Fruit fly (Drosophila melanogaster) whole organism, embryonic: ENCODE data around the gene CG9782.

Source experiments
- Bgb ChIP-seq: fragments of 200-800 bp; sonication (Bioruptor generic); IDR thresholded peaks from 2 replicates; pipeline ENCODE4 v1.3.6; 2022; ENCODE audit warnings: missing biosample characterization, missing genetic modification characterization; ENCODE audit not compliant: partially characterized antibody
- CG12071 ChIP-seq: fragments of 200-800 bp; sonication (Bioruptor generic); optimal IDR thresholded peaks from 3 replicates; lab custom pipeline; 2018; ENCODE audit warnings: missing biosample characterization, mild to moderate bottlenecking, missing genetic modification characterization
- CG15269 ChIP-seq: fragments of 200-800 bp; sonication (Bioruptor generic); optimal IDR thresholded peaks from 2 replicates; lab custom pipeline; 2018; ENCODE audit warnings: missing biosample characterization, mild to moderate bottlenecking, missing genetic modification characterization, moderate library complexity
- CG15479 ChIP-seq: fragments of 200-800 bp; sonication (Bioruptor generic); optimal IDR thresholded peaks from 3 replicates; lab custom pipeline; 2019; ENCODE audit warnings: missing biosample characterization, mild to moderate bottlenecking, missing genetic modification characterization, moderate library complexity
- CG16779 ChIP-seq: fragments of 200-800 bp; sonication (Bioruptor generic); IDR thresholded peaks from 2 replicates; pipeline ENCODE4 v1.3.6; 2022; ENCODE audit warnings: missing biosample characterization, missing genetic modification characterization
- CG17802 ChIP-seq: fragments of 200-800 bp; sonication (Bioruptor generic); optimal IDR thresholded peaks from 2 replicates; lab custom pipeline; 2018; ENCODE audit warnings: missing biosample characterization, mild to moderate bottlenecking, missing genetic modification characterization, moderate library complexity
- CG18262 ChIP-seq: fragments of 200-800 bp; optimal IDR thresholded peaks from 3 replicates; lab custom pipeline; 2019; ENCODE audit warnings: missing biosample characterization, mild to moderate bottlenecking, missing genetic modification characterization, moderate library complexity
- CG31388 ChIP-seq: fragments of 200-800 bp; sonication (Bioruptor generic); optimal IDR thresholded peaks from 2 replicates; lab custom pipeline; 2016; ENCODE audit warnings: missing biosample characterization, missing genetic modification characterization
- CG4282 ChIP-seq: fragments of 200-800 bp; sonication (Bioruptor generic); optimal IDR thresholded peaks from 2 replicates; lab custom pipeline; 2016; ENCODE audit warnings: missing biosample characterization, missing genetic modification characterization
- CG4360 ChIP-seq: fragments of 200-800 bp; sonication (Bioruptor generic); IDR thresholded peaks from 2 replicates; pipeline ENCODE4 v1.3.6; 2022; ENCODE audit warnings: missing biosample characterization, missing genetic modification characterization
- CG6683 ChIP-seq: fragments of 200-800 bp; sonication (Bioruptor generic); optimal IDR thresholded peaks from 2 replicates; lab custom pipeline; 2017; ENCODE audit warnings: missing biosample characterization, mild to moderate bottlenecking, missing genetic modification characterization, missing genetic modification reagents
- CG8089 ChIP-seq: fragments of 200-800 bp; sonication (Bioruptor generic); optimal IDR thresholded peaks from 3 replicates; lab custom pipeline; 2016; ENCODE audit warnings: missing biosample characterization, missing genetic modification characterization
- CG8290 ChIP-seq, 3 experiments: fragments of 200-800 bp; sonication (Bioruptor generic); optimal IDR thresholded peaks; 2 replicates each; lab custom pipeline; 2016 to 2019; ENCODE audit warnings: missing biosample characterization in 3 of 3, missing genetic modification characterization in 3 of 3, mild to moderate bottlenecking in 2 of 3, moderate library complexity in 1 of 3
- Doc2 ChIP-seq: fragments of 200-800 bp; sonication (Bioruptor generic); IDR thresholded peaks from 2 replicates; pipeline ENCODE4 v1.3.6; 2022; ENCODE audit warnings: missing biosample characterization, missing genetic modification characterization
- Drgx ChIP-seq: fragments of 200-800 bp; sonication (Bioruptor generic); IDR thresholded peaks from 2 replicates; pipeline ENCODE4 v1.3.6; 2022; ENCODE audit warnings: missing biosample characterization, missing genetic modification characterization
- ERR ChIP-seq: fragments of 200-800 bp; sonication (Bioruptor generic); optimal IDR thresholded peaks from 2 replicates; lab custom pipeline; 2016; ENCODE audit warnings: missing biosample characterization, missing genetic modification characterization
- Ets65A ChIP-seq: fragments of 200-800 bp; sonication (Bioruptor generic); peaks from one replicate; lab custom pipeline; 2016; ENCODE audit warnings: missing biosample characterization, missing genetic modification characterization
- H15 ChIP-seq: fragments of 200-800 bp; sonication (Bioruptor generic); IDR thresholded peaks from 3 replicates; pipeline ENCODE4 v1.3.6; 2022; ENCODE audit warnings: missing biosample characterization, missing genetic modification characterization
- H2.0 ChIP-seq: fragments of 200-800 bp; sonication (Bioruptor generic); IDR thresholded peaks from 2 replicates; pipeline ENCODE4 v1.3.6; 2022; ENCODE audit warnings: missing biosample characterization, missing genetic modification characterization
- Hand ChIP-seq: fragments of 200-800 bp; sonication (Bioruptor generic); optimal IDR thresholded peaks from 2 replicates; lab custom pipeline; 2017; ENCODE audit warnings: mild to moderate bottlenecking, missing biosample characterization, missing genetic modification reagents, missing genetic modification characterization
- Kr ChIP-seq: fragments of 200-800 bp; sonication (Bioruptor generic); optimal IDR thresholded peaks from 2 replicates; lab custom pipeline; 2017; ENCODE audit warnings: missing biosample characterization, mild to moderate bottlenecking, missing genetic modification characterization
- Meics ChIP-seq: fragments of 200-800 bp; sonication (Bioruptor generic); optimal IDR thresholded peaks from 2 replicates; lab custom pipeline; 2017; ENCODE audit warnings: missing biosample characterization, mild to moderate bottlenecking, missing genetic modification characterization
- Nf-YC ChIP-seq: fragments of 200-800 bp; optimal IDR thresholded peaks from 3 replicates; lab custom pipeline; 2019; ENCODE audit warnings: missing biosample characterization, mild to moderate bottlenecking, missing genetic modification characterization, moderate library complexity
- NfI ChIP-seq: fragments of 200-800 bp; sonication (Bioruptor generic); optimal IDR thresholded peaks from 3 replicates; lab custom pipeline; 2018; ENCODE audit warnings: missing biosample characterization, mild to moderate bottlenecking, missing genetic modification characterization, moderate library complexity
- PHDP ChIP-seq: fragments of 200-800 bp; sonication (Bioruptor generic); optimal IDR thresholded peaks from 3 replicates; lab custom pipeline; 2018; ENCODE audit warnings: missing biosample characterization, mild to moderate bottlenecking, missing genetic modification characterization, moderate library complexity
- Trl ChIP-seq, 3 experiments: fragments of >200 bp in 2 of 3; fragments of 200-800 bp in 1 of 3; sonication (Bioruptor generic) in 1 of 3; optimal IDR thresholded peaks; 2 replicates in 1 of 3; 3 replicates in 2 of 3; lab custom pipeline; 2016 to 2017; ENCODE audit warnings: missing biosample characterization in 1 of 3, missing genetic modification characterization in 1 of 3
- Usf ChIP-seq: fragments of 200-800 bp; sonication (Bioruptor generic); optimal IDR thresholded peaks from 2 replicates; lab custom pipeline; 2017; ENCODE audit warnings: missing genotype, missing biosample characterization, missing genetic modification characterization
- cg ChIP-seq: fragments of 200-800 bp; sonication (Bioruptor generic); optimal IDR thresholded peaks from 3 replicates; lab custom pipeline; 2019; ENCODE audit warnings: missing biosample characterization, mild to moderate bottlenecking, missing genetic modification characterization, moderate library complexity
- chm ChIP-seq: fragments of 200-800 bp; sonication (Bioruptor generic); IDR thresholded peaks from 2 replicates; pipeline ENCODE4 v1.3.6; 2022; ENCODE audit warnings: missing biosample characterization, missing genetic modification characterization
- ci ChIP-seq: fragments of 200-800 bp; sonication (Bioruptor generic); IDR thresholded peaks from 3 replicates; pipeline ENCODE4 v1.3.6; 2022; ENCODE audit warnings: missing biosample characterization, missing genetic modification characterization
- en ChIP-seq: fragments of 200-800 bp; sonication (Bioruptor generic); optimal IDR thresholded peaks from 2 replicates; lab custom pipeline; 2016; ENCODE audit warnings: missing biosample characterization, missing genetic modification characterization
- eyg ChIP-seq: fragments of 200-800 bp; sonication (Bioruptor generic); optimal IDR thresholded peaks from 3 replicates; lab custom pipeline; 2016; ENCODE audit warnings: missing biosample characterization, missing genetic modification characterization
- fd3F ChIP-seq: fragments of 200-800 bp; sonication (Bioruptor generic); optimal IDR thresholded peaks from 2 replicates; lab custom pipeline; 2018; ENCODE audit warnings: missing biosample characterization, mild to moderate bottlenecking, missing genetic modification characterization, moderate library complexity
- grau ChIP-seq: fragments of 200-800 bp; optimal IDR thresholded peaks from 3 replicates; lab custom pipeline; 2019; ENCODE audit warnings: missing biosample characterization, mild to moderate bottlenecking, missing genetic modification characterization, moderate library complexity
- gsb-n ChIP-seq: fragments of 200-800 bp; sonication (Bioruptor generic); optimal IDR thresholded peaks from 3 replicates; lab custom pipeline; 2018; ENCODE audit warnings: missing biosample characterization, mild to moderate bottlenecking, missing genetic modification characterization
- gt ChIP-seq: fragments of 200-800 bp; sonication (Bioruptor generic); IDR thresholded peaks from 2 replicates; pipeline ENCODE4 v1.3.6; 2022; ENCODE audit warnings: missing biosample characterization, missing genetic modification characterization
- hbn ChIP-seq: fragments of 200-800 bp; sonication (Bioruptor generic); IDR thresholded peaks from 2 replicates; pipeline ENCODE4 v1.3.6; 2022; ENCODE audit warnings: missing biosample characterization, missing genetic modification characterization; ENCODE audit not compliant: partially characterized antibody
- ken ChIP-seq: fragments of 200-800 bp; sonication (Bioruptor generic); IDR thresholded peaks from 3 replicates; pipeline ENCODE4 v1.3.6; 2022; ENCODE audit warnings: missing biosample characterization, missing genetic modification characterization
- nom ChIP-seq: fragments of 200-800 bp; sonication (Bioruptor generic); optimal IDR thresholded peaks from 2 replicates; lab custom pipeline; 2017; ENCODE audit warnings: missing biosample characterization, missing genetic modification characterization, mild to moderate bottlenecking, moderate library complexity, missing genetic modification reagents
- phol ChIP-seq: fragments of 200-800 bp; sonication (Bioruptor generic); optimal IDR thresholded peaks from 3 replicates; lab custom pipeline; 2018; ENCODE audit warnings: missing biosample characterization, mild to moderate bottlenecking, missing genetic modification characterization, moderate library complexity
- pita ChIP-seq: fragments of 200-800 bp; sonication (Bioruptor generic); optimal IDR thresholded peaks from 2 replicates; lab custom pipeline; 2017; ENCODE audit warnings: missing biosample characterization, mild to moderate bottlenecking, missing genetic modification characterization
- ranshi ChIP-seq: fragments of 200-800 bp; sonication (Bioruptor generic); IDR thresholded peaks from 2 replicates; pipeline ENCODE4 v1.3.6; 2022; ENCODE audit warnings: missing biosample characterization, missing genetic modification characterization
- row ChIP-seq: fragments of 200-800 bp; sonication (Bioruptor generic); IDR thresholded peaks from 3 replicates; pipeline ENCODE4 v1.3.6; 2022; ENCODE audit warnings: missing biosample characterization, missing genetic modification characterization
- ssp ChIP-seq: fragments of 200-800 bp; sonication (Bioruptor generic); IDR thresholded peaks from 2 replicates; pipeline ENCODE4 v1.3.6; 2022; ENCODE audit warnings: missing biosample characterization, missing genetic modification characterization
- tap ChIP-seq: fragments of 200-800 bp; optimal IDR thresholded peaks from 3 replicates; lab custom pipeline; 2019; ENCODE audit warnings: missing biosample characterization, mild to moderate bottlenecking, missing genetic modification characterization, moderate library complexity
- ttk ChIP-seq: fragments of 200-800 bp; sonication (Bioruptor generic); IDR thresholded peaks from 2 replicates; pipeline ENCODE4 v2.1.2; 2022; ENCODE audit warnings: missing biosample characterization, missing genetic modification characterization
- unc-4 ChIP-seq: fragments of 200-800 bp; sonication (Bioruptor generic); IDR thresholded peaks from 2 replicates; pipeline ENCODE4 v1.3.6; 2022; ENCODE audit warnings: missing biosample characterization, missing genetic modification characterization; ENCODE audit not compliant: partially characterized antibody
- wor ChIP-seq: fragments of 200-800 bp; sonication (Bioruptor generic); IDR thresholded peaks from 2 replicates; pipeline ENCODE4 v1.3.6; 2022; ENCODE audit warnings: missing biosample characterization, missing genetic modification characterization

The CG9782 gene

dm6 chrX:16640260-16641100 lies 19.1 kb upstream of the CG9782 start, which contains the start of the genes SNRPG and mthl1 (continued):
- TF ChIP-seq pita (GFP tag; lab: Kevin White, UChicago): no peak
- TF ChIP-seq NfI: peak; percentile 79
- peak; percentile 63 for TF ChIP-seq CG18262
- TF ChIP-seq en: no peak
- TF ChIP-seq ssp (GFP tag; lab: Robert Waterston, UW): peak; percentile 99
- TF ChIP-seq nom (GFP tag; lab: Kevin White, UChicago): peak; percentile 31
- TF ChIP-seq H2.0: peak; percentile 93
- no peak for TF ChIP-seq CG6683 (GFP tag; lab: Kevin White, UChicago)
- peak; percentile 67 for TF ChIP-seq grau (tag; lab: Kevin White, UChicago)
- peak; percentile 43 for TF ChIP-seq eyg
- TF ChIP-seq CG8290 (GFP tag; optimal IDR thresholded peaks at IDR 0.05; lab: Kevin White, UChicago): no peak
- peak in 1 of 2 experiments; percentile 82 for TF ChIP-seq CG8290 (tag; optimal IDR thresholded peaks at IDR 0.05; lab: Kevin White, UChicago)
- peak; percentile 85 for TF ChIP-seq Usf (GFP tag; lab: Kevin White, UChicago)
- TF ChIP-seq ERR (GFP tag; lab: Kevin White, UChicago): no peak
- TF ChIP-seq CG17802 (tag; lab: Kevin White, UChicago): peak; percentile 94
- peak; percentile 76 for TF ChIP-seq fd3F (GFP tag; lab: Kevin White, UChicago)
- TF ChIP-seq Doc2 (GFP tag; lab: Robert Waterston, UW): peak; percentile 53; the same call in 1 of the 2 replicates
- peak; percentile 84 for TF ChIP-seq phol (tag; lab: Kevin White, UChicago)
- peak; percentile 55 for TF ChIP-seq gsb-n (tag; lab: Kevin White, UChicago)
- peak; percentile 95 for TF ChIP-seq row
- TF ChIP-seq Nf-YC: peak; percentile 46
- peak; percentile 70 for TF ChIP-seq hbn (GFP tag; lab: Robert Waterston, UW)
- TF ChIP-seq CG4360: peak; percentile 66
- TF ChIP-seq CG12071 (GFP tag; lab: Kevin White, UChicago): peak; percentile 23
- TF ChIP-seq CG15479: no peak
- peak; percentile 74 for TF ChIP-seq CG15269 (tag; lab: Kevin White, UChicago)
- TF ChIP-seq CG31388 (GFP tag; lab: Kevin White, UChicago): peak; percentile 68
- peak; percentile 93 for TF ChIP-seq ttk
- peak; percentile 99 for TF ChIP-seq Ets65A
- TF ChIP-seq unc-4 (GFP tag; lab: Robert Waterston, UW): peak; percentile 64
- peak; percentile 94 for TF ChIP-seq ranshi (GFP tag; lab: Robert Waterston, UW)
- peak; percentile 93 for TF ChIP-seq ken (GFP tag; lab: Robert Waterston, UW)
- TF ChIP-seq cg (GFP tag; lab: Kevin White, UChicago): no peak
- peak; percentile 78 for TF ChIP-seq gt (GFP tag; lab: Robert Waterston, UW)
- TF ChIP-seq H15 (GFP tag; lab: Robert Waterston, UW): peak; percentile 91
- TF ChIP-seq wor (GFP tag; lab: Robert Waterston, UW): peak; percentile 86
- TF ChIP-seq ci: peak; percentile 83
- TF ChIP-seq Drgx (GFP tag; lab: Robert Waterston, UW): peak; percentile 88
- no peak for TF ChIP-seq Trl (optimal IDR thresholded peaks at IDR 0.05; lab: Kevin White, UChicago)
- TF ChIP-seq Trl (GFP tag; optimal IDR thresholded peaks at IDR 0.05; lab: Kevin White, UChicago): peak; percentile 71
- TF ChIP-seq tap: no peak
- TF ChIP-seq Meics: peak; percentile 76
- TF ChIP-seq chm (GFP tag; lab: Robert Waterston, UW): peak; percentile 69
- TF ChIP-seq Bgb (GFP tag; lab: Robert Waterston, UW): peak; percentile 69
- TF ChIP-seq CG4282: peak; percentile 52
- TF ChIP-seq CG16779: peak; percentile 81
- TF ChIP-seq Hand: no peak
- TF ChIP-seq PHDP (tag; lab: Kevin White, UChicago): peak; percentile 53
- peak; percentile 34 for TF ChIP-seq CG8089
- TF ChIP-seq Kr (GFP tag; lab: Kevin White, UChicago): no peak
